Fruit fly (Drosophila melanogaster) whole organism, embryonic: Measurements from ENCODE around the gene SrpRbeta.

ENCODE experiments used
- CG14441 ChIP-seq: fragments of 200-800 bp; sonication (Bioruptor generic); IDR thresholded peaks from 2 replicates; pipeline ENCODE4 v1.3.6; 2022; ENCODE audit warnings: missing biosample characterization, missing genetic modification characterization
- CG30431 ChIP-seq: fragments of 200-800 bp; sonication (Bioruptor generic); optimal IDR thresholded peaks from 2 replicates; lab custom pipeline; 2017; ENCODE audit warnings: missing biosample characterization, missing genetic modification characterization
- CG6683 ChIP-seq: fragments of 200-800 bp; sonication (Bioruptor generic); optimal IDR thresholded peaks from 2 replicates; lab custom pipeline; 2017; ENCODE audit warnings: missing biosample characterization, mild to moderate bottlenecking, missing genetic modification characterization, missing genetic modification reagents
- Dfd ChIP-seq, 2 experiments: fragments of >200 bp; optimal IDR thresholded peaks; 2 replicates each; lab custom pipeline; 2017; ENCODE audit warnings: missing biosample characterization in 2 of 2, missing genetic modification characterization in 2 of 2
- Opbp ChIP-seq: fragments of 200-800 bp; sonication (Bioruptor generic); IDR thresholded peaks from 3 replicates; pipeline ENCODE4 v1.3.6; 2022; ENCODE audit warnings: missing biosample characterization, missing genetic modification characterization; ENCODE audit not compliant: partially characterized antibody
- Sox102F ChIP-seq: fragments of 200-800 bp; sonication (Bioruptor generic); optimal IDR thresholded peaks from 2 replicates; lab custom pipeline; 2018; ENCODE audit warnings: missing biosample characterization, mild to moderate bottlenecking, missing genetic modification characterization, moderate library complexity
- en ChIP-seq: fragments of 200-800 bp; sonication (Bioruptor generic); optimal IDR thresholded peaks from 2 replicates; lab custom pipeline; 2016; ENCODE audit warnings: missing biosample characterization, missing genetic modification characterization

DNA sequence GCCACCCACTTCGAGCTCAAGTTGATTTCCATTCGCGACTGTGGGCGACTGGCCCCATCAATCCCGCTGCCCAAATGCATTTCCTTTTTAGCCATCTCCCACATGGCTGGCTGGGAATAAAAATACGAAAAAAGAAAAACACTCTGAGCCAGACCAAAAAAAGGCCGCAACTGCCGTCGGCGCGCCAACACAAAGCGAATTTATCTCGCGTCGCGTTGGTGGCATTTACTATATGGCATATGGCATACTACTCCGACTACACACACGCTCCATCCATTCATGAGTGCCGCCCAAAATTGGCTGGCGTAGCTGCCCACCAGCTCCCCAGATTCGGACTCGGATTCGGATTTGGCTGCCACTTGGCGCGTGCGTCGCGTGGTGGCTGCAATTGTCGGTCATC is 43.5 kb downstream of the SrpRbeta start:
- TF ChIP-seq en (GFP tag; lab: Kevin White, UChicago) = no peak
- no peak for TF ChIP-seq Opbp (GFP tag; lab: Robert Waterston, UW)
- TF ChIP-seq CG14441 (GFP tag; lab: Robert Waterston, UW) = no peak
- no peak for TF ChIP-seq CG6683
- TF ChIP-seq CG30431 (GFP tag; lab: Kevin White, UChicago) = no peak
- TF ChIP-seq Sox102F (GFP tag; lab: Kevin White, UChicago) = no peak
- no peak for TF ChIP-seq Dfd (GFP tag; optimal IDR thresholded peaks at IDR 0.05; lab: Kevin White, UChicago)
